Fruit fly (Drosophila melanogaster) whole organism, embryonic: ENCODE data around the gene Polr2M.
A peak's percentile ranks its signal among the peaks of the same experiment; 100 is the strongest.

Experiments used
- Awh ChIP-seq: fragments of 200-800 bp; sonication (Bioruptor generic); IDR thresholded peaks from 2 replicates; pipeline ENCODE4, ENCODE4 v1.3.6; 2022; ENCODE audit warnings: missing biosample characterization, missing genetic modification characterization
- Bdp1 ChIP-seq: fragments of 200-800 bp; sonication (Bioruptor generic); optimal IDR thresholded peaks from 3 replicates; lab custom pipeline; 2016; ENCODE audit warnings: missing biosample characterization, missing genetic modification characterization
- CG10366 ChIP-seq: fragments of 200-800 bp; sonication (Bioruptor generic); IDR thresholded peaks from 2 replicates; pipeline ENCODE4 v1.3.6; 2022; ENCODE audit warnings: missing biosample characterization, missing genetic modification characterization
- CG10979 ChIP-seq: fragments of 200-800 bp; sonication (Bioruptor generic); optimal IDR thresholded peaks from 2 replicates; lab custom pipeline; 2018; ENCODE audit warnings: missing biosample characterization, mild to moderate bottlenecking, missing genetic modification characterization, moderate library complexity
- CG11093 ChIP-seq: fragments of 200-800 bp; sonication (Bioruptor generic); IDR thresholded peaks from 3 replicates; pipeline ENCODE4 v1.3.6; 2022; ENCODE audit warnings: missing biosample characterization, missing genetic modification characterization
- CG11504 ChIP-seq: fragments of 200-800 bp; sonication (Bioruptor generic); optimal IDR thresholded peaks from 3 replicates; lab custom pipeline; 2019; ENCODE audit warnings: missing biosample characterization, mild to moderate bottlenecking, missing genetic modification characterization, moderate library complexity
- CG12104 ChIP-seq: fragments of 200-800 bp; sonication (Bioruptor generic); optimal IDR thresholded peaks from 3 replicates; lab custom pipeline; 2016; ENCODE audit warnings: missing biosample characterization, missing genetic modification characterization
- CG12219 ChIP-seq: fragments of 200-800 bp; sonication (Bioruptor generic); optimal IDR thresholded peaks from 3 replicates; lab custom pipeline; 2018; ENCODE audit warnings: missing biosample characterization, mild to moderate bottlenecking, missing genetic modification characterization
- CG12942 ChIP-seq: fragments of 200-800 bp; sonication (Bioruptor generic); optimal IDR thresholded peaks from 3 replicates; lab custom pipeline; 2016; ENCODE audit warnings: missing biosample characterization, missing genetic modification characterization
- CG15601 ChIP-seq: fragments of 200-800 bp; sonication (Bioruptor generic); optimal IDR thresholded peaks from 3 replicates; lab custom pipeline; 2019; ENCODE audit warnings: missing biosample characterization, mild to moderate bottlenecking, missing genetic modification characterization, moderate library complexity
- CG18764 ChIP-seq: fragments of 200-800 bp; sonication (Bioruptor generic); optimal IDR thresholded peaks from 3 replicates; lab custom pipeline; 2016; ENCODE audit warnings: missing biosample characterization, missing genetic modification characterization
- CG2202 ChIP-seq: fragments of 200-800 bp; sonication (Bioruptor generic); optimal IDR thresholded peaks from 2 replicates; lab custom pipeline; 2018; ENCODE audit warnings: missing biosample characterization, mild to moderate bottlenecking, missing genetic modification characterization
- CG3163 ChIP-seq: fragments of 200-800 bp; sonication (Bioruptor generic); optimal IDR thresholded peaks from 3 replicates; lab custom pipeline; 2016; ENCODE audit warnings: missing biosample characterization, missing genetic modification characterization
- CG6689 ChIP-seq: fragments of 200-800 bp; sonication (Bioruptor generic); IDR thresholded peaks from 2 replicates; pipeline ENCODE4 v1.3.6; 2022; ENCODE audit warnings: missing biosample characterization, missing genetic modification characterization
- CG9932 ChIP-seq: fragments of 200-800 bp; sonication (Bioruptor generic); IDR thresholded peaks from 2 replicates; pipeline ENCODE4 v1.3.6; 2022; ENCODE audit warnings: missing biosample characterization, missing genetic modification characterization
- Chrac-16 ChIP-seq: fragments of 200-800 bp; sonication (Bioruptor generic); optimal IDR thresholded peaks from 3 replicates; lab custom pipeline; 2016; ENCODE audit warnings: missing biosample characterization, missing genetic modification characterization
- Dbx ChIP-seq: fragments of 200-800 bp; sonication (Bioruptor generic); IDR thresholded peaks from 3 replicates; pipeline ENCODE4 v1.3.6; 2022; ENCODE audit warnings: missing biosample characterization, missing genetic modification characterization
- Drgx ChIP-seq: fragments of 200-800 bp; sonication (Bioruptor generic); IDR thresholded peaks from 2 replicates; pipeline ENCODE4 v1.3.6; 2022; ENCODE audit warnings: missing biosample characterization, missing genetic modification characterization
- Ets65A ChIP-seq: fragments of 200-800 bp; sonication (Bioruptor generic); peaks from one replicate; lab custom pipeline; 2016; ENCODE audit warnings: missing biosample characterization, missing genetic modification characterization
- GATAe ChIP-seq: fragments of 200-800 bp; sonication (Bioruptor generic); conservative IDR thresholded peaks from 2 replicates; pipeline ENCODE4 v1.3.6; 2022; ENCODE audit warnings: missing biosample characterization, missing genetic modification characterization
- Gug ChIP-seq: fragments of 200-800 bp; sonication (Bioruptor generic); IDR thresholded peaks from 4 replicates; pipeline ENCODE4 v1.3.6; 2022; ENCODE audit warnings: missing biosample characterization, missing genetic modification characterization
- H15 ChIP-seq: fragments of 200-800 bp; sonication (Bioruptor generic); IDR thresholded peaks from 3 replicates; pipeline ENCODE4 v1.3.6; 2022; ENCODE audit warnings: missing biosample characterization, missing genetic modification characterization
- HmgZ ChIP-seq: fragments of 200-800 bp; sonication (Bioruptor generic); optimal IDR thresholded peaks from 2 replicates; lab custom pipeline; 2018; ENCODE audit warnings: missing biosample characterization, mild to moderate bottlenecking, missing genetic modification characterization
- Ptx1 ChIP-seq: fragments of 200-800 bp; sonication (Bioruptor generic); IDR thresholded peaks from 2 replicates; pipeline ENCODE4 v1.3.6; 2022; ENCODE audit warnings: missing biosample characterization, missing genetic modification characterization
- Sox102F ChIP-seq: fragments of 200-800 bp; sonication (Bioruptor generic); optimal IDR thresholded peaks from 2 replicates; lab custom pipeline; 2018; ENCODE audit warnings: missing biosample characterization, mild to moderate bottlenecking, missing genetic modification characterization, moderate library complexity
- ara ChIP-seq: fragments of 200-800 bp; sonication (Bioruptor generic); IDR thresholded peaks from 2 replicates; pipeline ENCODE4 v1.3.6; 2022; ENCODE audit warnings: missing biosample characterization, missing genetic modification characterization
- bigmax ChIP-seq: fragments of 200-800 bp; sonication (Bioruptor generic); optimal IDR thresholded peaks from 2 replicates; lab custom pipeline; 2018; ENCODE audit warnings: missing biosample characterization, mild to moderate bottlenecking, missing genetic modification characterization
- bsh ChIP-seq, 2 experiments: fragments of 200-800 bp; sonication (Bioruptor generic); optimal IDR thresholded peaks; 2 replicates each; lab custom pipeline; 2017 to 2018; ENCODE audit warnings: mild to moderate bottlenecking in 2 of 2, missing biosample characterization in 2 of 2, missing genetic modification characterization in 2 of 2, moderate library complexity in 1 of 2
- dm ChIP-seq: fragments of 200-800 bp; sonication (Bioruptor generic); optimal IDR thresholded peaks from 3 replicates; lab custom pipeline; 2016; ENCODE audit warnings: missing biosample characterization, missing genetic modification characterization
- emc ChIP-seq: fragments of 200-800 bp; sonication (Bioruptor generic); optimal IDR thresholded peaks from 2 replicates; lab custom pipeline; 2016; ENCODE audit warnings: missing biosample characterization, missing genetic modification characterization
- gem ChIP-seq: fragments of 200-800 bp; sonication (Bioruptor generic); optimal IDR thresholded peaks from 2 replicates; lab custom pipeline; 2019; ENCODE audit warnings: missing biosample characterization, mild to moderate bottlenecking, missing genetic modification characterization, moderate library complexity
- gfzf ChIP-seq: fragments of 200-800 bp; sonication (Bioruptor generic); optimal IDR thresholded peaks from 2 replicates; lab custom pipeline; 2016; ENCODE audit warnings: missing biosample characterization, mild to moderate bottlenecking, missing genetic modification characterization, moderate library complexity
- insv ChIP-seq, 2 experiments: fragments of 200-800 bp; sonication (Bioruptor generic); optimal IDR thresholded peaks; 3 replicates each; lab custom pipeline; 2016 to 2018; ENCODE audit warnings: missing biosample characterization in 2 of 2, missing genetic modification characterization in 2 of 2
- nom ChIP-seq: fragments of 200-800 bp; sonication (Bioruptor generic); optimal IDR thresholded peaks from 2 replicates; lab custom pipeline; 2017; ENCODE audit warnings: missing biosample characterization, missing genetic modification characterization, mild to moderate bottlenecking, moderate library complexity, missing genetic modification reagents
- row ChIP-seq: fragments of 200-800 bp; sonication (Bioruptor generic); IDR thresholded peaks from 3 replicates; pipeline ENCODE4 v1.3.6; 2022; ENCODE audit warnings: missing biosample characterization, missing genetic modification characterization
- sens ChIP-seq: fragments of 200-800 bp; sonication (Bioruptor generic); peaks from one replicate; lab custom pipeline; 2016; ENCODE audit warnings: missing biosample characterization, missing genetic modification characterization
- sisA ChIP-seq: fragments of 200-800 bp; sonication (Bioruptor generic); IDR thresholded peaks from 2 replicates; pipeline ENCODE4 v1.3.6; 2022; ENCODE audit warnings: missing biosample characterization, missing genetic modification characterization
- trem ChIP-seq: fragments of 200-800 bp; optimal IDR thresholded peaks from 3 replicates; lab custom pipeline; 2019; ENCODE audit warnings: missing biosample characterization, mild to moderate bottlenecking, missing genetic modification characterization, moderate library complexity
- unc-4 ChIP-seq: fragments of 200-800 bp; sonication (Bioruptor generic); IDR thresholded peaks from 2 replicates; pipeline ENCODE4 v1.3.6; 2022; ENCODE audit warnings: missing biosample characterization, missing genetic modification characterization; ENCODE audit not compliant: partially characterized antibody
- zen ChIP-seq: fragments of 200-800 bp; sonication (Bioruptor generic); optimal IDR thresholded peaks from 3 replicates; lab custom pipeline; 2018; ENCODE audit warnings: missing biosample characterization, mild to moderate bottlenecking, missing genetic modification characterization, moderate library complexity
- zfh1 ChIP-seq: fragments of 200-800 bp; sonication (Bioruptor generic); IDR thresholded peaks from 3 replicates; pipeline ENCODE4 v1.3.6; 2022; ENCODE audit warnings: missing biosample characterization, missing genetic modification characterization

Gene Polr2M

DNA sequence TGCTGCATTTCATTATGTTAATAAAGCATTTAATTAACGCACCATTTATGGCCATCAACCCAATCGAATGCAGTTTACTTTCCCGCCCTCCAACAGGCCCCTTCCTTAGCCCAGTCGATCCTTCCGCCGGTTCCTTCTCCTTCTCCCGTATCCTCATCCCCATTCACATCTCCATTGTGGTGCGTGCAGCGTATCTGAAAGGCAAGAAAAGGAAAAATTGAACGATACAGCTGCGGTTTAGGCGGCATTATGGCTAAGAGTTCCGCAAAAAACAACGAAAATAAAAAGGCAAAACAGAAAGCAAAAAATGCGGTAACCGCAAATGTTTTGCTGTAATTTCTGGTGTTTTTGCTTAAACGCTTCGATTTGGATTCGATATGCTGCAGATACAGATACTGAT is 24.7 kb downstream of the Polr2M start:
- TF ChIP-seq nom (peak; percentile 45), CG3163 (GFP tag; lab: Kevin White, UChicago) (no peak)

DNA sequence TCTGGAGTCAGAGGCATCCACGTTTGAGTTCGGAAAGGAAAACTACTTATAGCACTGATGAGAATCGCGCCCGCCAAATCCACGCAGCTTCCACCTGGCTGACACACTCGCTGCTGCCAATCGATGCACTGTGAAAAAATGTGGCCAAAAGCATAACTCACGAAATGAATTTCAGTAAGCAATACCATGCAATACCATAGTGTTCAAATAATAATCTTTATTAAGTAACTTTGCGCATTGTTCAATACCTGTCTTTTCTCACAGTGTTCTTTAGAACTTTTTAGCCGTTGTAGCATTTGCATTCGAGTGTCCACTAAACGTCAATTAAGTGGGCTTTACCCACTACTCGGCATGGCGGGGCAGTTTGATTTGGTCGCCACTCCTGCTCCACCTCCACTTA is 26.0 kb downstream of the Polr2M start:
- no peak for TF ChIP-seq Dbx (GFP tag; lab: Robert Waterston, UW)
- TF ChIP-seq CG10979 (tag; lab: Kevin White, UChicago): no peak
- peak; percentile 4 for TF ChIP-seq Sox102F
- no peak for TF ChIP-seq dm (GFP tag; lab: Kevin White, UChicago)
- peak; percentile 7 for TF ChIP-seq sens (GFP tag; lab: Kevin White, UChicago)
- 0 out of 3 replicates have a peak, but pooled peaks have one; percentile 21 for TF ChIP-seq row
- TF ChIP-seq CG2202 (tag; lab: Kevin White, UChicago): no peak
- 0 out of 2 replicates have a peak, but pooled peaks have one; percentile 24 for TF ChIP-seq sisA (GFP tag; lab: Robert Waterston, UW)
- 0 out of 2 replicates have a peak, but pooled peaks have one; percentile 12 for TF ChIP-seq CG10366
- no peak for TF ChIP-seq insv (GFP tag; optimal IDR thresholded peaks at IDR 0.05; lab: Kevin White, UChicago)
- 0 out of 2 replicates have a peak, but pooled peaks have one; percentile 10 for TF ChIP-seq Ptx1 (GFP tag; lab: Robert Waterston, UW)
- TF ChIP-seq CG15601: no peak
- TF ChIP-seq nom: peak; percentile 3
- TF ChIP-seq CG11093 (GFP tag; lab: Robert Waterston, UW): no peak
- no peak for TF ChIP-seq unc-4 (GFP tag; lab: Robert Waterston, UW)
- TF ChIP-seq Ets65A (GFP tag; lab: Kevin White, UChicago): peak; percentile 44
- peak; percentile 6 for TF ChIP-seq gem (tag; lab: Kevin White, UChicago)
- TF ChIP-seq Awh (GFP tag; lab: Robert Waterston, UW): no peak
- TF ChIP-seq CG12219 (GFP tag; lab: Kevin White, UChicago): no peak
- TF ChIP-seq bigmax: no peak
- TF ChIP-seq Drgx (GFP tag; lab: Robert Waterston, UW): peak; percentile 54; the same call in 1 of the 2 replicates
- TF ChIP-seq zfh1 (GFP tag; lab: Robert Waterston, UW): peak; percentile 37; the same call in 2 of the 3 replicates
- peak; percentile 7 for TF ChIP-seq CG11504 (tag; lab: Kevin White, UChicago)
- TF ChIP-seq CG6689: no peak
- peak; percentile 7 to 48 for TF ChIP-seq bsh (GFP tag; optimal IDR thresholded peaks at IDR 0.05; lab: Kevin White, UChicago)
- TF ChIP-seq GATAe (GFP tag; lab: Robert Waterston, UW): no peak
- TF ChIP-seq CG9932 (GFP tag; lab: Robert Waterston, UW): 0 out of 2 replicates have a peak, but pooled peaks have one; percentile 5
- TF ChIP-seq H15 (GFP tag; lab: Robert Waterston, UW): 0 out of 3 replicates have a peak, but pooled peaks have one; percentile 19

DNA sequence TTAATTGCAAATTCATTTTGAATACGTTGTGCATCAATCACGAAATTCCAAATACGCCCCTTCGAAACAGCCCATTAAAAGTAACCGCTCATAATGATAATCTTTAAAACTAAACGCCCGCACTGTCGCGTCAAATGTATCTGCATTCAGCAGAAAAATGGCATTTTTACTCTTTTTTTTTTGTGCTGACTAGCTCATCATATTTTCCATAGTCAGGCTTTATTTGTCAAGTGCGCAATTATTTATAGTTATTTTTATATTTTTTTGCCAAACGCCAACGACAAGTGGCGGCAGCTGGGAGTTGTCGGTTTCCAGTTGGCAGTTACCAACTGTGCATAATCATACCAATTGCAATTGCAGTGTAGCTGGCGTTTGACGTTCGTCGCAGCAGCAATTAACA is 27.2 kb downstream of the Polr2M start, which contains the start of gene CG14280:
Gene CG14280, plus strand, starts transcription at position 301 of the 400 bp plus-strand sequence.
- TF ChIP-seq Chrac-16 (GFP tag; lab: Kevin White, UChicago): no peak
- TF ChIP-seq ara (GFP tag; lab: Robert Waterston, UW): no peak
- no peak for TF ChIP-seq Gug
- no peak for TF ChIP-seq Drgx (GFP tag; lab: Robert Waterston, UW)
- TF ChIP-seq CG18764 (GFP tag; lab: Kevin White, UChicago): no peak
- no peak for TF ChIP-seq zen (tag; lab: Kevin White, UChicago)

DNA sequence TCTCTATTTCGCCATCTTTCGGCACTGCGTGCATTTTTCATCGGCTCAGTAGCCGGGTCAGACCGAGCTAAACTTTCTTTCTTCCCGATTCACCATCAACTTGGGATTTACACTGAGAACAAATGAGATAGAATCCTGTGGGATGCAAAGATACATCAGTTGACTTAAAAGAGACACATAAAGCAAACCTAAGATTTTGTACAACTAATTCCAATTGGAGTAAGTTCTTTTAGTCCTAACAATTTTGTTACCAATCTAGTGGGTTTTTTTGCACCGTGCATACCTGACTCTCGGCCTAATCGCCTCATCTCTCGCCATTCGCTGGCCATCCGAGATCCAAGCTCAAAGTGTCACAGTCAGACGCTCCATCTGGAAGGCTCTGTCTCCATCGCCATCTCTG is 35.5 kb downstream of the Polr2M start:
- TF ChIP-seq Bdp1: no peak
- TF ChIP-seq HmgZ: no peak
- no peak for TF ChIP-seq trem (tag; lab: Kevin White, UChicago)
- peak; percentile 42 for TF ChIP-seq Drgx (GFP tag; lab: Robert Waterston, UW)
- no peak for TF ChIP-seq gfzf
- TF ChIP-seq emc (GFP tag; lab: Kevin White, UChicago): no peak
- TF ChIP-seq CG12104: no peak
- TF ChIP-seq CG12942 (GFP tag; lab: Kevin White, UChicago): no peak
- TF ChIP-seq, all 482 proteins: peak for 1
